Worm (Caenorhabditis elegans): ENCODE results near the gene vps-33.1.

Gene vps-33.1

ce11 chrIII:8685590-8686240 lies 15.0 kb upstream of the vps-33.1 start:
- TF ChIP-seq C38D4.7 (GFP tag; optimal IDR thresholded peaks at IDR 0.05), result no peak
- TF ChIP-seq ama-1 (optimal IDR thresholded peaks at IDR 0.05), result peak; percentile 10

DNA sequence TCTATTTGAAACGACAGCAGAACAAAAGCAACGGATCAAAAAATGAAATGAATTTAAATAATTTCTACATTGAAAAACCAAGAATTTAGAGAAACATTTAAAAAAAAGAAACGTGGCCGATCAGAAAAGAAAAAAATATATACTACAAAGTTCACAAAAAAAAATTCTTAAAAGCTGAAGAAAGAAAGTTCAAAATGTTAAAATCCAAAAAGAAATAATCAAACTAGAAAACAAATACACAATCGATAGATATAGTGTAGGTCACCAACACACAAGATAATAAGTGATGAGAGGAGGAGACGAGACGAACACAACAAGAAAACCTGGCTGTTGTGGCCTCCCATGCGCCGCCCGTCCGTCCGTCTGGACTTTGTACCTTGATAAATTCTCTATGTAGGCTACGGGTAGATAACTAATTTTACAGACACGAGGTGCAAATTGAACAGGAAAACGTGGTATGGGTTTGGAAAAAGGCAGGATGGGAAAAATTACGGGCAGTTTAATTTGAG lies 12.2 kb upstream of the vps-33.1 start, which contains the start of gene hadb-1:
Gene hadb-1 (minus strand): TSS at position 51 of the 509 bp plus-strand sequence.
- TF ChIP-seq ceh-48 (tag; optimal IDR thresholded peaks at IDR 0.05), result no peak
- TF ChIP-seq elt-2 (tag; optimal IDR thresholded peaks at IDR 0.05), result peak; percentile 47
- TF ChIP-seq pag-3 (tag; optimal IDR thresholded peaks at IDR 0.05; ENCODE audit: borderline replicate concordance), result no peak
- no peak for TF ChIP-seq odd-2 (tag; optimal IDR thresholded peaks at IDR 0.05)
- TF ChIP-seq F13H6.1 (tag; optimal IDR thresholded peaks at IDR 0.05), result no peak
- TF ChIP-seq unc-55 (GFP tag; optimal IDR thresholded peaks at IDR 0.05), result peak; percentile 22
- no peak for TF ChIP-seq nfya-1 (tag; optimal IDR thresholded peaks at IDR 0.05)

DNA sequence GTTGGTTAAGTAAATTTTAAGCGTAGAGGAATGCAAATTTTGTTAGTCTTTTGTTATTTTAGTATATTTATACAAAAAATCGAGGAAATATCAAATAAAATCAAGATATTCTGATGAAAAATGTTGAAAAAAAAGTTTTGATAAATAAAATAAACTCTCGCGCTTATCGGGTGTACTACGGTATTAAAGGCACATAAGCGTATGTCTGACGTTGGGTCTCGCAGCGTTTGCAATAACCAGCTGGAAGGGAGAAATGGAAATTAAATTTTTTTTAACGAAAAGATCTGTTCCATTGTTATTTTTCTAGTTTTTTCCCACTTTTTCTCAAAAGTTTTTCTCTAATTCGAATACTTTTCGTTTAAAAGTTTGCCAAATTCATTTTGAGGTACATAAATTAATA lies 11.6 kb upstream of the vps-33.1 start:
- TF ChIP-seq ceh-22 (tag; optimal IDR thresholded peaks at IDR 0.05) (no peak), sox-4 (tag; optimal IDR thresholded peaks at IDR 0.05) (no peak), ceh-45 (GFP tag; IDR thresholded peaks at IDR 0.05) (no peak), ama-1 (optimal IDR thresholded peaks at IDR 0.05) (no peak)

DNA sequence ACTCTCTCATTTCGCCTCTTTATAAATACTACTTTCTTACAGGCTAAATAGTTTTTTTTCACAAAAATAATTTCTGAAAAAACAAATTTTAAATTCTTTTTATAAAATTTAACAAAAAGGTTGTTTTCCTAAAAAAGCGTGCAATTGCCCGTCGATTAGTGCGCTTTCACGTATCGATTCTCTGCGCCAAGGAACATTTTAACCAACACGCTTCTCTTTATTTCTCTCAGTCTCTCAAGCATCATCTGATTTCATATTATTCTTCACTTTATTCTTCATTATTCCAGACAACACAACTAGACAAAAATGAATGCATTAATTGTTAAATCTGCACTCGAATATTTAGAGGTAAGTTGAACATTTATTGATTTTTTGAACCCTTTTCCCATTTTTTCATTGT lies 11.1 kb upstream of the vps-33.1 start, which contains the start of gene B0303.4:
Gene B0303.4 (plus strand): TSS at position 196 of the 400 bp plus-strand sequence.
- TF ChIP-seq F13H6.1 (tag; optimal IDR thresholded peaks at IDR 0.05) (no peak), pros-1 (tag; optimal IDR thresholded peaks at IDR 0.05) (no peak), ceh-48 (tag; optimal IDR thresholded peaks at IDR 0.05) (peak; percentile 68), ceh-45 (GFP tag; IDR thresholded peaks at IDR 0.05) (no peak), sox-2 (GFP tag; IDR thresholded peaks at IDR 0.05) (no peak), odd-2 (tag; optimal IDR thresholded peaks at IDR 0.05) (no peak), pat-9 (tag; optimal IDR thresholded peaks at IDR 0.05) (no peak), lin-11 (tag; optimal IDR thresholded peaks at IDR 0.05) (no peak), zip-5 (tag; optimal IDR thresholded peaks at IDR 0.05) (no peak), fkh-10 (GFP tag; optimal IDR thresholded peaks at IDR 0.05) (no peak), unc-86 (tag; optimal IDR thresholded peaks at IDR 0.05) (no peak), K02D7.2 (tag; optimal IDR thresholded peaks at IDR 0.05) (no peak), nfya-1 (tag; optimal IDR thresholded peaks at IDR 0.05) (peak; percentile 35), ceh-14 (tag; optimal IDR thresholded peaks at IDR 0.05) (peak; percentile 5), unc-3 (GFP tag; conservative IDR thresholded peaks at IDR 0.05) (no peak), unc-3 (tag; optimal IDR thresholded peaks at IDR 0.05) (no peak), pag-3 (tag; optimal IDR thresholded peaks at IDR 0.05; ENCODE audit: borderline replicate concordance) (no peak), ceh-31 (tag; optimal IDR thresholded peaks at IDR 0.05) (peak; percentile 37)

- TF ChIP-seq nhr-11 (tag; optimal IDR thresholded peaks at IDR 0.05) (no peak), pha-2 (tag; optimal IDR thresholded peaks at IDR 0.05) (no peak), fkh-6 (tag; optimal IDR thresholded peaks at IDR 0.05) (no peak), fax-1 (tag; optimal IDR thresholded peaks at IDR 0.05) (no peak), ceh-48 (tag; optimal IDR thresholded peaks at IDR 0.05) (no peak), elt-4 (tag; optimal IDR thresholded peaks at IDR 0.05) (no peak), T23F11.4 (GFP tag; optimal IDR thresholded peaks at IDR 0.05) (no peak), pag-3 (tag; optimal IDR thresholded peaks at IDR 0.05; ENCODE audit: borderline replicate concordance) (no peak), ceh-6 (GFP tag; optimal IDR thresholded peaks at IDR 0.05) (no peak), hlh-8 (tag; optimal IDR thresholded peaks at IDR 0.05) (no peak), ama-1 (optimal IDR thresholded peaks at IDR 0.05) (no peak), ceh-31 (tag; optimal IDR thresholded peaks at IDR 0.05) (no peak), ceh-18 (tag; optimal IDR thresholded peaks at IDR 0.05) (no peak), unc-86 (tag; optimal IDR thresholded peaks at IDR 0.05) (no peak), ceh-9 (tag; optimal IDR thresholded peaks at IDR 0.05) (no peak), sdc-2 (tag; optimal IDR thresholded peaks at IDR 0.05) (no peak)
These were observed 7.4 kb upstream of the vps-33.1 start, which contains the start of gene B0303.7 for ce11 chrIII:8693322-8693721. Gene B0303.7, plus strand, starts transcription at chrIII:8693622.

All from whole organism, late embryonic.